Fruit fly (Drosophila melanogaster): ENCODE data around the gene zfh1.
A peak's percentile ranks its signal among the peaks of the same experiment; 100 is the strongest.

The zfh1 gene

DNA sequence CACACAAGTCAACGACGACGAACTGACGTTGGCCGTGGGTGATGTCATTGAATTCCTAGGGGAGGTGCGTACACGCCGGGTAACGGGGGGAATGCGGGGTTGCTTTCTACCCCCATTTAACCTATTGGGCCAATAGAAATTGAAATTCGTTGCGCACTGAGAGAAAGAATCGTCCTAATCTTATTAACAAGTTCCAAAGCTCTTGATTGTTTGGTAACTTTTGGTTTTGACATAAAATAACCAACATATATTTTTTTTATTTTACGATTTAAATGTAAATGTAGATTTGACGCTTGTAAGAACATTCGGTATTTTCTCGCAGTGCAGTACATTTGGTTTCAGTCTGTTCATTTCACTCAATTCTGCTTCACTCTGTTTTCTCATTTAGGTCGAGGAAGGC is 51.5 kb downstream of the zfh1 start (continued):
- TF ChIP-seq CG10543 (GFP tag; optimal IDR thresholded peaks at IDR 0.05) (peak; percentile 11), CG3847 (GFP tag; IDR thresholded peaks at IDR 0.05) (peak; percentile 74), CG42726 (GFP tag; IDR thresholded peaks at IDR 0.05; ENCODE audit: partially characterized antibody) (no peak), Hr3 (GFP tag; optimal IDR thresholded peaks at IDR 0.05) (peak; percentile 86), Ada2b (GFP tag; IDR thresholded peaks at IDR 0.05) (peak; percentile 81)

DNA sequence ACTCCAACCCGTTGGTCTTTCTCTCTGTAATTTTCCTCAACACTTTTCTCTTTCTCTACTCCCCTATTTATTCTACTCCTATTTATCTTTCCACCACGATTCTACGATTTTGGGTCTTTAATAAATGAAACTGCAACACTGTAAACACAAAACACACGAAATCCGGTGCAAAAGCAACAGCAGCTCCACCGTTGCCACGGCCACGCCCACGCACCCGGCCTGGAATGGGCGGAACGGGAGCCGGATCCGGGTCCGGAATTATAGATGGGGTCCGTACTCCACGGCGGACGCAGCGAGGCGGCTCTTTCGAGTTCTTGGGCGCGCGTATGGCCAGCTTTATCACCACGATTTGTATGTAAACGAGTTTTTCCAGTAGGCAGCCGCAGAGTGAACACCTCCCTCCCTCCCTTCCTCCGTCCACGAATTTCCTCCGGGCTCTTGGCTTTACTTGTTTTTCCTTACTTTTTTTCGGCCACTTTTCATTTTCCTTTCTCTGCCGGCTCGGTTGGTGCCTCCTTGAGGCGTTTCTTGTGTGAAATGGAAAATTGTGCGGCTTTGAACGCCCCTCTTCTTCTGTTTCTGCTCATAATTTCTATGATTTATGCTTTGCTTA is 55.1 kb downstream of the zfh1 start:
- no peak for TF ChIP-seq CG2712 (tag; optimal IDR thresholded peaks at IDR 0.05)
- TF ChIP-seq crol (GFP tag; IDR thresholded peaks at IDR 0.05) = peak; percentile 88
- TF ChIP-seq dpn (GFP tag; optimal IDR thresholded peaks at IDR 0.05) = no peak
- TF ChIP-seq Med (GFP tag) = peak; percentile 12
- no peak for TF ChIP-seq ems (GFP tag; optimal IDR thresholded peaks at IDR 0.05)
- 0 out of 2 replicates have a peak, but pooled peaks have one; percentile 21 for TF ChIP-seq CG11247 (GFP tag; IDR thresholded peaks at IDR 0.05)
- peak; percentile 40 for TF ChIP-seq CG15601 (tag; optimal IDR thresholded peaks at IDR 0.05)
- TF ChIP-seq Chrac-16 (GFP tag; optimal IDR thresholded peaks at IDR 0.05) = no peak
- TF ChIP-seq CG16863 (GFP tag; optimal IDR thresholded peaks at IDR 0.05) = no peak
- no peak for TF ChIP-seq CG32772 (GFP tag; IDR thresholded peaks at IDR 0.05)
- peak; percentile 16 for TF ChIP-seq ATbp (GFP tag; optimal IDR thresholded peaks at IDR 0.05)
- TF ChIP-seq al (GFP tag; IDR thresholded peaks at IDR 0.05) = no peak
- TF ChIP-seq CG4617 (GFP tag; optimal IDR thresholded peaks at IDR 0.05; ENCODE audit: borderline replicate concordance) = no peak
- TF ChIP-seq Drgx (GFP tag; IDR thresholded peaks at IDR 0.05) = 0 out of 2 replicates have a peak, but pooled peaks have one; percentile 15
- TF ChIP-seq CG9932 (GFP tag; IDR thresholded peaks at IDR 0.05) = 0 out of 2 replicates have a peak, but pooled peaks have one; percentile 12
- no peak for TF ChIP-seq z (GFP tag; IDR thresholded peaks at IDR 0.05)
- TF ChIP-seq CG8924 (tag; optimal IDR thresholded peaks at IDR 0.05) = no peak
- TF ChIP-seq yki (optimal IDR thresholded peaks at IDR 0.05) = no peak
- TF ChIP-seq row (GFP tag; IDR thresholded peaks at IDR 0.05) = no peak
- TF ChIP-seq zfh1 (GFP tag; IDR thresholded peaks at IDR 0.05) = peak; percentile 44; the same call in 1 of the 3 replicates
- no peak for TF ChIP-seq CG7357 (GFP tag; IDR thresholded peaks at IDR 0.05)
- no peak for TF ChIP-seq zfh2 (GFP tag; optimal IDR thresholded peaks at IDR 0.05)
- TF ChIP-seq eyg (GFP tag; optimal IDR thresholded peaks at IDR 0.05) = no peak
- TF ChIP-seq Bteb2 (GFP tag; optimal IDR thresholded peaks at IDR 0.05) = no peak
- TF ChIP-seq CG31224 (GFP tag; IDR thresholded peaks at IDR 0.05) = no peak
- no peak for TF ChIP-seq cg (GFP tag; optimal IDR thresholded peaks at IDR 0.05)
- TF ChIP-seq Tbp (GFP tag; optimal IDR thresholded peaks at IDR 0.05) = no peak
- peak; percentile 49 for TF ChIP-seq kni (GFP tag; optimal IDR thresholded peaks at IDR 0.05)
- peak; percentile 29 for TF ChIP-seq CG3065 (GFP tag; optimal IDR thresholded peaks at IDR 0.05)
- no peak for TF ChIP-seq BtbVII (GFP tag; optimal IDR thresholded peaks at IDR 0.05)
- no peak for TF ChIP-seq D19B (GFP tag; optimal IDR thresholded peaks at IDR 0.05)
- no peak for TF ChIP-seq ase (GFP tag; IDR thresholded peaks at IDR 0.05)
- TF ChIP-seq Neu2 (GFP tag; optimal IDR thresholded peaks at IDR 0.05; ENCODE audit: borderline replicate concordance) = no peak
- no peak for TF ChIP-seq CG14965 (GFP tag; optimal IDR thresholded peaks at IDR 0.05; ENCODE audit: borderline replicate concordance)
- TF ChIP-seq CG11085 (GFP tag; IDR thresholded peaks at IDR 0.05) = no peak
- TF ChIP-seq Myb (GFP tag; optimal IDR thresholded peaks at IDR 0.05) = no peak
- TF ChIP-seq NfI (GFP tag; optimal IDR thresholded peaks at IDR 0.05) = no peak
- TF ChIP-seq CG12769 (tag; optimal IDR thresholded peaks at IDR 0.05) = peak; percentile 60
- TF ChIP-seq tgo (GFP tag; IDR thresholded peaks at IDR 0.05) = no peak
- TF ChIP-seq CG7372 (GFP tag; IDR thresholded peaks at IDR 0.05) = no peak
- peak; percentile 25; the same call in 1 of the 2 replicates for TF ChIP-seq seq (GFP tag; IDR thresholded peaks at IDR 0.05)
- no peak for TF ChIP-seq CG6854 (GFP tag; optimal IDR thresholded peaks at IDR 0.05)
- TF ChIP-seq CG2678 (tag; optimal IDR thresholded peaks at IDR 0.05) = peak; percentile 3
- TF ChIP-seq CG9727 (GFP tag; optimal IDR thresholded peaks at IDR 0.05) = no peak
- peak; percentile 75 for TF ChIP-seq CG13894 (tag; optimal IDR thresholded peaks at IDR 0.05)
